Fruit fly (Drosophila melanogaster) whole organism, pupa: ENCODE data around the gene CG8813.

ENCODE experiments used
- CG13204 ChIP-seq: fragments of 200-800 bp; sonication (Bioruptor generic); optimal IDR thresholded peaks from 2 replicates; lab custom pipeline; 2018; ENCODE audit warnings: missing biosample characterization, mild to moderate bottlenecking, missing genetic modification characterization, moderate library complexity
- CG9948 ChIP-seq: fragments of 200-800 bp; sonication (Bioruptor generic); optimal IDR thresholded peaks from 2 replicates; lab custom pipeline; 2018; ENCODE audit warnings: missing biosample characterization, mild to moderate bottlenecking, missing genetic modification characterization, moderate library complexity
- D1 ChIP-seq: fragments of 200-800 bp; sonication (Bioruptor generic); optimal IDR thresholded peaks from 2 replicates; lab custom pipeline; 2018; ENCODE audit warnings: missing biosample characterization, mild to moderate bottlenecking, missing genetic modification characterization, moderate library complexity
- EcR ChIP-seq: fragments of 200-800 bp; sonication (Bioruptor generic); optimal IDR thresholded peaks from 3 replicates; lab custom pipeline; 2019; ENCODE audit warnings: missing biosample characterization, missing genetic modification characterization, mild to moderate bottlenecking, moderate library complexity, missing genetic modification reagents
- fd96Ca ChIP-seq: fragments of 200-800 bp; sonication (Bioruptor generic); IDR thresholded peaks from 3 replicates; pipeline ENCODE4 v1.3.6; 2022; ENCODE audit warnings: missing biosample characterization, missing genetic modification characterization
- gl ChIP-seq: fragments of 200-800 bp; sonication (Bioruptor generic); optimal IDR thresholded peaks from 2 replicates; lab custom pipeline; 2018; ENCODE audit warnings: missing biosample characterization, mild to moderate bottlenecking, missing genetic modification characterization

dm6 chr2L:2878188-2878587 lies 8.7 kb downstream of the CG8813 start, which contains the start of the genes Prx6a and Sbat:
- TF ChIP-seq gl (tag; lab: Kevin White, UChicago), result peak; percentile 16
- no peak for TF ChIP-seq D1 (tag; lab: Kevin White, UChicago)
- no peak for TF ChIP-seq CG13204
- TF ChIP-seq EcR (GFP tag; lab: Kevin White, UChicago), result no peak
- TF ChIP-seq CG9948, result peak; percentile 51
- TF ChIP-seq fd96Ca (GFP tag; lab: Robert Waterston, UW), result peak; percentile 34; the same call in 1 of the 3 replicates
